Fruit fly (Drosophila melanogaster): ENCODE data around the gene CG3223.

CG3223 gene

DNA sequence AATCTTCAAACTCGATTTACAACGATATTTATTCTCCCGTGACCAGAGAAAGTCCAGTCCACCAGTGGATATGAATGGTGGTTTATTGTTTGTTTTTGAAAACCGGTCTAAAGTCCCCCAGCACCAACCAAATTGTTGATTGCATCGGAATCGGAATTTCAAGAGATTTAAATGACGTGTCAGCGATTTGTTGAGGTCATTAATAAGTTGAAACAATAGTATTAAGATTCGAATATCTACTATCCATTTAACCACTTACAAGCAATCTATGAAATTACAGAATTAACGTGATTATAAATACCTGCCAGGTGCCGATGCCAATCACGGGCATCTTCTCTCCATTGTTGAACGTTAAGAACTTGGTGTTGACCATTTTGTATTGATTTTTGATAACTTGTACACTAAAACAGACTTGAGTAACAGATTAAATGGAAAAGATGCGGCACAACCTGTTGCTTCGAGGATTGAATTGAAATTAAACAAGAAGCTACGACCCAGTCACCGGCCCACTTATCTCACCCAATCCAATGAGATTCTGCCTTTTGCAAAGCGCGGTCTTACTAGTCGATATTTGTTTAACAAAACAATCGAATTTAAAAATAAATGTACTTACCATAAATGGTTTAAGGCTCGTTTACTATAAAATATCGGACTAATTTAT lies 1.5 kb upstream of the CG3223 start, which contains the start of gene CG2767 (continued):
- TF ChIP-seq ab (GFP tag; optimal IDR thresholded peaks at IDR 0.05), result no peak
- no peak for TF ChIP-seq sens-2 (GFP tag; IDR thresholded peaks at IDR 0.05)
- TF ChIP-seq gfzf (GFP tag; optimal IDR thresholded peaks at IDR 0.05), result peak; percentile 74
- TF ChIP-seq CG2129 (GFP tag; IDR thresholded peaks at IDR 0.05; ENCODE audit: partially characterized antibody), result no peak
- TF ChIP-seq CG9437 (GFP tag; optimal IDR thresholded peaks at IDR 0.05), result no peak
- TF ChIP-seq vnd (GFP tag; IDR thresholded peaks at IDR 0.05; ENCODE audit: partially characterized antibody), result no peak
- TF ChIP-seq CG14860 (GFP tag; IDR thresholded peaks at IDR 0.05; ENCODE audit: partially characterized antibody), result no peak
- no peak for TF ChIP-seq inv (GFP tag; IDR thresholded peaks at IDR 0.05; ENCODE audit: partially characterized antibody)
- no peak for TF ChIP-seq pum (GFP tag; optimal IDR thresholded peaks at IDR 0.05)
- no peak for TF ChIP-seq dimm (GFP tag; IDR thresholded peaks at IDR 0.05)
- TF ChIP-seq YL-1 (GFP tag; optimal IDR thresholded peaks at IDR 0.05), result peak; percentile 12
- no peak for TF ChIP-seq zen2 (GFP tag; IDR thresholded peaks at IDR 0.05; ENCODE audit: partially characterized antibody)
- TF ChIP-seq CG7556 (GFP tag; optimal IDR thresholded peaks at IDR 0.05), result no peak
- TF ChIP-seq scrt (GFP tag; optimal IDR thresholded peaks at IDR 0.05), result peak; percentile 85
- TF ChIP-seq CG9215 (GFP tag; IDR thresholded peaks at IDR 0.05), result no peak
- no peak for TF ChIP-seq CG13296 (GFP tag; optimal IDR thresholded peaks at IDR 0.05)
- no peak for TF ChIP-seq chm (GFP tag; IDR thresholded peaks at IDR 0.05)
- no peak for TF ChIP-seq Dip2 (GFP tag; IDR thresholded peaks at IDR 0.05)
- no peak for TF ChIP-seq CG14014 (GFP tag; IDR thresholded peaks at IDR 0.05)
- no peak for TF ChIP-seq Ets97D (GFP tag; optimal IDR thresholded peaks at IDR 0.05)
- peak; percentile 87; the same call in 1 of the 3 replicates for TF ChIP-seq CG11560 (tag; IDR thresholded peaks at IDR 0.05)
- TF ChIP-seq Xbp1 (GFP tag; optimal IDR thresholded peaks at IDR 0.05), result no peak
- no peak for TF ChIP-seq Ptx1 (GFP tag; IDR thresholded peaks at IDR 0.05)
- TF ChIP-seq CG18619 (GFP tag; optimal IDR thresholded peaks at IDR 0.05), result no peak
- TF ChIP-seq GATAe (GFP tag; conservative IDR thresholded peaks at IDR 0.05), result no peak
- TF ChIP-seq sug (tag; optimal IDR thresholded peaks at IDR 0.05), result no peak
- TF ChIP-seq pzg (GFP tag; optimal IDR thresholded peaks at IDR 0.05), result peak; percentile 56
- TF ChIP-seq repo (GFP tag; optimal IDR thresholded peaks at IDR 0.05), result no peak
- TF ChIP-seq z (GFP tag; IDR thresholded peaks at IDR 0.05), result no peak
- TF ChIP-seq BEAF-32 (GFP tag; optimal IDR thresholded peaks at IDR 0.05), result peak; percentile 10
- peak; percentile 86 for TF ChIP-seq E2f2 (GFP tag; IDR thresholded peaks at IDR 0.05)
- no peak for TF ChIP-seq CG18599 (GFP tag; optimal IDR thresholded peaks at IDR 0.05)
- no peak for TF ChIP-seq CG11504 (tag; optimal IDR thresholded peaks at IDR 0.05)
- peak; percentile 16 for TF ChIP-seq pros (GFP tag; optimal IDR thresholded peaks at IDR 0.05)
- 0 out of 4 replicates have a peak, but pooled peaks have one; percentile 24 for TF ChIP-seq Dll (GFP tag; IDR thresholded peaks at IDR 0.05; ENCODE audit: partially characterized antibody)

DNA sequence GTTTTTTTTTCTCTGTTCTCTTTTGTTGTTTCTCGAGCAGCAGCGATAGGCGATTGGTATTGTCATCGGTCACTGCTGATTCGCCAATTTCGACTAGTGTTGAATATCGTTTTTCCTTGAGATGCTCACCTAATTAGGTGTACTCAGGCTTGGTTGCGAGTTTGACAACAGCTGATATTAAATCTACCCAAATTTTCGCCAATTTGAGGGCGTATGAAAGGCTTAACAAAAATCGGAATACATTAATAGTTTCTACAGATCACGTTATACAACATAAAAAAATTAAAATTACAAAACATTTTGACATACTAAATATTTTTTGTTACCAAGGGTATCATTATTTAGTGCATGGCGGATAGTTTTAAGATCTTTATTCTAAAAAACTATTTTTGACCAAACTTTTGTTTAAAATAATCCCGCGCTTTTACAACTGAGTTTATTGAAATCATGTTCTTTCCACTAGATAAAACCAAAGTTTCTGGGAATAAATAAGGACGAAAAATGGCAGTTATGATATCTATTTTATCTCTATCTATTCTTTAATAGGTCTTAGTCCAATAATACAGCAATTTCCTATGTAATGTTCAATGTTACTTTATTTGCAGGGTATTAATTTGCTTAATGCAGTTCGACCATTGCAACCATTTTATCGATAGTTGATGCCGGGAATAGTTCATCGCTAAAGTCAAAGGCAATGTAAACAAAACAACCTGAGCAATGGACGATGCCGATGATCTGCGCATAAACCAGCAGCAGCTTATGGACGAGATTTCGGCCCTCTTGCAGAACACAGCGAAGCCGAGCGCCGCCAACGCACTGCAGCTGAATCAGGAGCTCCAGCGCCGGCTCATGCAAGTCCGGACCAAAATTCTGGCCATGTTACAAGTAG lies 4.2 kb downstream of the CG3223 start, which contains the start of the genes CG10435 and Pbp95:
CG10435 (minus strand) TSS at position 81 of the 889 bp plus-strand sequence.
Pbp95 (plus strand) TSS at position 671 of the 889 bp plus-strand sequence.
- TF ChIP-seq tup (GFP tag; optimal IDR thresholded peaks at IDR 0.05) (no peak), CG4730 (GFP tag; IDR thresholded peaks at IDR 0.05) (no peak), CG15696 (tag; optimal IDR thresholded peaks at IDR 0.05) (no peak), Asciz (GFP tag; optimal IDR thresholded peaks at IDR 0.05) (no peak), sisA (GFP tag; IDR thresholded peaks at IDR 0.05) (peak; percentile 55), CG17361 (GFP tag; IDR thresholded peaks at IDR 0.05) (no peak; the same call in 2 of the 3 replicates), CG14014 (GFP tag; IDR thresholded peaks at IDR 0.05) (peak; percentile 38; the same call in 1 of the 2 replicates), Sox100B (GFP tag; optimal IDR thresholded peaks at IDR 0.05) (no peak), CG1233 (GFP tag; optimal IDR thresholded peaks at IDR 0.05) (no peak), CG2199 (GFP tag; IDR thresholded peaks at IDR 0.05) (no peak), pnt (GFP tag; optimal IDR thresholded peaks at IDR 0.05) (peak; percentile 1), chn (GFP tag; optimal IDR thresholded peaks at IDR 0.05) (peak; percentile 40), Sry-β (GFP tag; optimal IDR thresholded peaks at IDR 0.05) (peak; percentile 87), ci (GFP tag; IDR thresholded peaks at IDR 0.05) (peak; percentile 68), kni (GFP tag; optimal IDR thresholded peaks at IDR 0.05) (no peak)
